Worm (Caenorhabditis elegans) whole organism, L2 larva: Measurements from ENCODE around the gene T02C5.1.

Source experiments
- C34F6.9 ChIP-seq: fragments of 150-350 bp; optimal IDR thresholded peaks from 2 replicates; lab custom pipeline; 2014; ENCODE audit warnings: missing biosample characterization, missing genetic modification characterization
- R02D3.7 ChIP-seq: fragments of 150-350 bp; optimal IDR thresholded peaks from 2 replicates; lab custom pipeline; 2014; ENCODE audit warnings: missing biosample characterization, missing genetic modification characterization
- aly-2 ChIP-seq: fragments of 150-350 bp; optimal IDR thresholded peaks from 2 replicates; lab custom pipeline; 2014; ENCODE audit warnings: missing biosample characterization, missing genetic modification characterization
- blmp-1 ChIP-seq: sonication (generic microtip); optimal IDR thresholded peaks from 2 replicates; lab custom pipeline; 2017; ENCODE audit warnings: missing genetic modification characterization, mild to moderate bottlenecking, missing compliant biosample characterization, antibody characterized with exemption, moderate library complexity; ENCODE audit not compliant: insufficient read depth
- ceh-16 ChIP-seq: fragments of 150-350 bp; optimal IDR thresholded peaks from 2 replicates; lab custom pipeline; 2014; ENCODE audit warnings: missing biosample characterization, missing genetic modification characterization
- ceh-82 ChIP-seq: fragments of 150-350 bp; optimal IDR thresholded peaks from 2 replicates; lab custom pipeline; 2014; ENCODE audit warnings: missing biosample characterization, missing genetic modification characterization
- elt-1 ChIP-seq: fragments of 150-350 bp; optimal IDR thresholded peaks from 2 replicates; lab custom pipeline; 2014; ENCODE audit warnings: missing biosample characterization, missing genetic modification characterization
- elt-3 ChIP-seq: sonication (generic microtip); optimal IDR thresholded peaks from 2 replicates; lab custom pipeline; 2017; ENCODE audit warnings: missing biosample characterization, missing genetic modification characterization
- gmeb-1 ChIP-seq: fragments of 150-350 bp; optimal IDR thresholded peaks from 2 replicates; lab custom pipeline; 2014; ENCODE audit warnings: missing biosample characterization, missing genetic modification characterization
- lin-11 ChIP-seq: fragments of 150-350 bp; sonication (generic microtip); optimal IDR thresholded peaks from 2 replicates; lab custom pipeline; 2014; ENCODE audit warnings: missing biosample characterization, missing genetic modification characterization, inconsistent platforms, mixed read lengths
- lin-39 ChIP-seq: fragments of 150-350 bp; optimal IDR thresholded peaks from 2 replicates; lab custom pipeline; 2014; ENCODE audit warnings: missing biosample characterization, missing genetic modification reagents, missing genetic modification characterization
- lsy-2 ChIP-seq, 2 experiments: fragments of 150-350 bp in 1 of 2; sonication (generic microtip) in 1 of 2; optimal IDR thresholded peaks; 2 replicates each; lab custom pipeline; 2014 to 2017; ENCODE audit warnings: missing biosample characterization in 2 of 2, missing genetic modification characterization in 2 of 2
- mab-5 ChIP-seq: fragments of 150-350 bp; optimal IDR thresholded peaks from 2 replicates; lab custom pipeline; 2014; ENCODE audit warnings: missing biosample characterization, missing genetic modification characterization
- mdl-1 ChIP-seq, 2 experiments: fragments of 150-350 bp in 1 of 2; sonication (generic microtip) in 1 of 2; optimal IDR thresholded peaks; 2 replicates each; lab custom pipeline; 2017; ENCODE audit warnings: missing biosample characterization in 2 of 2, missing genetic modification characterization in 2 of 2
- nhr-12 ChIP-seq: fragments of 150-350 bp; optimal IDR thresholded peaks from 2 replicates; lab custom pipeline; 2014; ENCODE audit warnings: missing biosample characterization, missing genetic modification characterization
- nhr-129 ChIP-seq: fragments of 150-350 bp; optimal IDR thresholded peaks from 2 replicates; lab custom pipeline; 2014; ENCODE audit warnings: missing biosample characterization, missing genetic modification characterization
- nhr-23 ChIP-seq: fragments of 150-350 bp; optimal IDR thresholded peaks from 2 replicates; lab custom pipeline; 2014; ENCODE audit warnings: missing biosample characterization, missing genetic modification reagents, missing genetic modification characterization
- nhr-237 ChIP-seq: fragments of 150-350 bp; optimal IDR thresholded peaks from 2 replicates; lab custom pipeline; 2014; ENCODE audit warnings: missing biosample characterization, missing genetic modification characterization
- nhr-25 ChIP-seq: fragments of 150-350 bp; sonication (generic microtip); optimal IDR thresholded peaks from 3 replicates; lab custom pipeline; 2014; ENCODE audit warnings: missing biosample characterization, missing genetic modification characterization
- nhr-6 ChIP-seq: fragments of 150-350 bp; optimal IDR thresholded peaks from 2 replicates; lab custom pipeline; 2014; ENCODE audit warnings: missing biosample characterization, missing genetic modification characterization
- peb-1 ChIP-seq: fragments of 150-350 bp; optimal IDR thresholded peaks from 2 replicates; lab custom pipeline; 2014; ENCODE audit warnings: missing biosample characterization, missing genetic modification characterization
- sem-4 ChIP-seq: fragments of 150-350 bp; optimal IDR thresholded peaks from 2 replicates; lab custom pipeline; 2014; ENCODE audit warnings: missing biosample characterization, missing genetic modification reagents, missing genetic modification characterization
- skn-1 ChIP-seq: sonication (generic microtip); optimal IDR thresholded peaks from 2 replicates; lab custom pipeline; 2017; ENCODE audit warnings: missing biosample characterization, missing genetic modification characterization
- sma-9 ChIP-seq, 2 experiments: fragments of 150-350 bp in 1 of 2; sonication (generic microtip) in 1 of 2; optimal IDR thresholded peaks; 2 replicates each; lab custom pipeline; 2014 to 2016; ENCODE audit warnings: missing genetic modification characterization in 2 of 2, mild to moderate bottlenecking in 1 of 2, missing biosample characterization in 1 of 2, missing compliant biosample characterization in 1 of 2, missing genetic modification reagents in 1 of 2, moderate library complexity in 1 of 2
- snpc-4 ChIP-seq: fragments of 150-350 bp; optimal IDR thresholded peaks from 2 replicates; lab custom pipeline; 2014; ENCODE audit warnings: missing biosample characterization, missing genetic modification characterization
- unc-39 ChIP-seq: fragments of 150-350 bp; optimal IDR thresholded peaks from 2 replicates; lab custom pipeline; 2014; ENCODE audit warnings: missing biosample characterization, missing genetic modification characterization
- unc-55 ChIP-seq: fragments of 150-350 bp; sonication (generic microtip); optimal IDR thresholded peaks from 3 replicates; lab custom pipeline; 2014; ENCODE audit warnings: missing biosample characterization, missing genetic modification reagents, missing genetic modification characterization
- unc-62 ChIP-seq: fragments of 150-350 bp; optimal IDR thresholded peaks from 2 replicates; lab custom pipeline; 2014; ENCODE audit warnings: missing biosample characterization, missing genetic modification reagents, missing genetic modification characterization
- zag-1 ChIP-seq: fragments of 150-350 bp; optimal IDR thresholded peaks from 2 replicates; lab custom pipeline; 2014; ENCODE audit warnings: missing biosample characterization, missing genetic modification characterization
- ztf-1 ChIP-seq: fragments of 200-800 bp; sonication (Bioruptor generic); conservative IDR thresholded peaks from 2 replicates; pipeline ENCODE4 v1.3.6; 2022; ENCODE audit warnings: missing genetic modification characterization, missing compliant biosample characterization
- ztf-11 ChIP-seq: sonication (generic microtip); optimal IDR thresholded peaks from 2 replicates; lab custom pipeline; 2017; ENCODE audit warnings: missing biosample characterization, missing genetic modification characterization

Gene T02C5.1

ce11 chrX:2712984-2713383, 18.3 kb downstream of the T02C5.1 start:
- TF ChIP-seq elt-1 (tag; lab: Kevin White, UChicago), result peak; percentile 60
- TF ChIP-seq nhr-237 (tag; lab: Kevin White, UChicago), result no peak
- no peak for TF ChIP-seq nhr-12 (tag; lab: Kevin White, UChicago)
- TF ChIP-seq ceh-16 (tag; lab: Kevin White, UChicago), result peak; percentile 92
- TF ChIP-seq sma-9 (GFP tag; optimal IDR thresholded peaks at IDR 0.05; lab: Kevin White, UChicago), result peak; percentile 5
- TF ChIP-seq sma-9 (tag; optimal IDR thresholded peaks at IDR 0.05; lab: Kevin White, UChicago), result no peak

DNA sequence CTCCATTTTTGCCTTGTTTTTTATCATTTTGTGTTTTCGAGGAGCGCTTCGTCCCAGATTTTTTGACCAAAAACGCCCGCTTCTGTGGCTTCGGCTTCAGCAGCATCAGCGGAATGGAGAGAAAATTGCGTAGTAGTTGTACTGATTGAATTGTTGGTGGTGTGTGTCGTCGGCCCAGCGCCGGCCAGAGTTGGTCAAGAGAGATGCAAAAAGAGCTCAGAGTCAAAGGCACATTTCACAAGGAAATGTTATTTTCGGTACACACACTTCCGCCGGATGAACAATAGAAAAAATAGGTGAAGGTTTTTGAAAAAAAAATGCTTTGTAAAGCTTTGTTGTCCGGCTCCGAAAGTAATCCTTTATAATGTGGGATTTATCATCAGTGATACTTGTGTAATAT, 33.0 kb downstream of the T02C5.1 start:
- TF ChIP-seq aly-2 (tag; lab: Kevin White, UChicago), result no peak
- no peak for TF ChIP-seq nhr-23 (tag; lab: Kevin White, UChicago)
- no peak for TF ChIP-seq unc-55 (GFP tag; lab: Kevin White, UChicago)
- no peak for TF ChIP-seq nhr-25
- no peak for TF ChIP-seq nhr-129 (tag; lab: Kevin White, UChicago)
- TF ChIP-seq ztf-11 (tag; lab: Kevin White, UChicago), result no peak
- TF ChIP-seq nhr-12 (tag; lab: Kevin White, UChicago), result no peak
- no peak for TF ChIP-seq R02D3.7 (tag; lab: Kevin White, UChicago)
- TF ChIP-seq elt-1 (tag; lab: Kevin White, UChicago), result no peak
- no peak for TF ChIP-seq ztf-1 (GFP tag; lab: Robert Waterston, UW)
- TF ChIP-seq C34F6.9 (tag; lab: Kevin White, UChicago), result no peak
- TF ChIP-seq lin-39 (tag; lab: Kevin White, UChicago), result no peak
- no peak for TF ChIP-seq ceh-16 (tag; lab: Kevin White, UChicago)
- TF ChIP-seq lsy-2 (tag; optimal IDR thresholded peaks at IDR 0.05; lab: Kevin White, UChicago), result no peak
- no peak for TF ChIP-seq nhr-6 (tag; lab: Kevin White, UChicago)
- TF ChIP-seq zag-1, result no peak
- no peak for TF ChIP-seq skn-1 (tag; lab: Kevin White, UChicago)

DNA sequence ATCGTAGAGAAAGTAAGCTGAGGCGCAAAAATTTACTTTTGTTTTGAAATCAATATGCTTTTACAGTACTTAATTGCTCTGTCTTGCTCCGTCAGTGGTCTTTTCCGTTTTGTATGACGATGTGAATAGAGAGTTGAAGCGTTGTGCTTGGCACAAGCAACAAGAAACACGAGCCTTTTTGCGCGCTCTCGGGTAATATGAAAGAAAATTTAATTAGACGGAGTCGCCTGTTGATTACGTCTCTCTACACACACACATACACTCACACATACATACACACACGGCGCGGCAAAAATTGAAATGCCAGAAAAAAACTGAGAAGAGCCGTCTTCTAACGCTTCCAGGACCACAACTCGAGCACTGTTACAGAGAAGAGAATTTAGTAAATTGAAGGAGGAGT, 35.1 kb downstream of the T02C5.1 start:
- TF ChIP-seq mab-5 (tag; lab: Kevin White, UChicago) (no peak), lin-11 (tag; lab: Kevin White, UChicago) (no peak), nhr-237 (tag; lab: Kevin White, UChicago) (no peak)

ce11 chrX:2731416-2731815, 36.7 kb downstream of the T02C5.1 start:
- TF ChIP-seq mdl-1 (tag; optimal IDR thresholded peaks at IDR 0.05; lab: Kevin White, UChicago), result no peak
- no peak for TF ChIP-seq ceh-16 (tag; lab: Kevin White, UChicago)
- no peak for TF ChIP-seq sem-4 (tag; lab: Kevin White, UChicago)
- TF ChIP-seq lsy-2 (tag; optimal IDR thresholded peaks at IDR 0.05; lab: Kevin White, UChicago), result no peak
- no peak for TF ChIP-seq lin-11 (tag; lab: Kevin White, UChicago)
- no peak for TF ChIP-seq R02D3.7 (tag; lab: Kevin White, UChicago)
- TF ChIP-seq unc-55 (GFP tag; lab: Kevin White, UChicago), result no peak
- TF ChIP-seq elt-1 (tag; lab: Kevin White, UChicago), result no peak
- no peak for TF ChIP-seq peb-1
- no peak for TF ChIP-seq unc-62 (GFP tag; lab: Kevin White, UChicago)
- no peak for TF ChIP-seq gmeb-1 (tag; lab: Kevin White, UChicago)
- TF ChIP-seq blmp-1, result no peak
- no peak for TF ChIP-seq unc-39 (tag; lab: Kevin White, UChicago)
- no peak for TF ChIP-seq ceh-82 (tag; lab: Kevin White, UChicago)
- no peak for TF ChIP-seq elt-3 (tag; lab: Kevin White, UChicago)
- no peak for TF ChIP-seq snpc-4 (tag; lab: Kevin White, UChicago)
- no peak for TF ChIP-seq lin-39 (tag; lab: Kevin White, UChicago)
- TF ChIP-seq nhr-23 (tag; lab: Kevin White, UChicago), result no peak
